Fruit fly (Drosophila melanogaster) S2 (cell line): ENCODE measurements around the gene CG33510.

Experiments used
- CG8478 ChIP-seq: fragments of >200 bp; optimal IDR thresholded peaks from 2 replicates; lab custom pipeline; 2018
- CTCF ChIP-seq, 2 experiments: fragments of >200 bp; optimal IDR thresholded peaks; 2 replicates each; lab custom pipeline; 2018

DNA sequence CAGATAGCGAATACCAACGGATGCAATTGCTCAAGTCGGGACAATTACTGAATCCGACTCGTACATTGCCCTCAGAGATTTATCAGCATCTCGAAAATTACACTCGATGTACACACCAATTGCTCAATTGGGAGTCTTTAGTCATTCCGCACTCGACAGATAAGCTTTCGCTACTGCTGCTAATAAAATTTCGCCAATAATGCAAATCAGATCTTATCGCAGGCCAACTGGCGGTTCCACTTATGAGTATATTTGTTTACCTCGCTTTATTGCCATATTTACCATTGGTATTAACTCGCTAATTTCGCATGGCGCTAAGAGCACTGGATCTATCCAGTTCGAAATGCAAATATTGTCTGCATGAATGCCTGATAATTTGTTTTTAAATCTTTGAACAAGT lies 29.4 kb upstream of the CG33510 start:
- TF ChIP-seq CG8478 (lab: Kevin White, UChicago) (no peak), CTCF (optimal IDR thresholded peaks at IDR 0.05; lab: Kevin White, UChicago) (no peak)
